Worm (Caenorhabditis elegans) whole organism, L4 larva: ENCODE data around the gene srsx-33.

Experiments used
- D1046.2 ChIP-seq: fragments of 200-800 bp; sonication (Bioruptor generic); IDR thresholded peaks from 2 replicates; pipeline ENCODE4 v1.3.6; 2022; ENCODE audit warnings: missing genetic modification characterization, missing compliant biosample characterization
- F26F4.8 ChIP-seq: fragments of 200-800 bp; sonication (Bioruptor generic); conservative IDR thresholded peaks from 2 replicates; pipeline ENCODE4 v1.3.6; 2022; ENCODE audit warnings: missing genetic modification characterization, missing compliant biosample characterization
- T20F7.1 ChIP-seq: fragments of 200-800 bp; sonication (Bioruptor generic); optimal IDR thresholded peaks from 2 replicates; lab custom pipeline; 2018; ENCODE audit warnings: mild to moderate bottlenecking, missing genetic modification characterization, missing compliant biosample characterization
- Y48G9A.11 ChIP-seq: fragments of 200-800 bp; sonication (Bioruptor generic); IDR thresholded peaks from 2 replicates; pipeline ENCODE4 v1.3.6; 2022; ENCODE audit warnings: missing genetic modification reagents, missing genetic modification characterization, missing compliant biosample characterization
- ZK337.2 ChIP-seq: fragments of 200-800 bp; sonication (Bioruptor generic); IDR thresholded peaks from 2 replicates; pipeline ENCODE4 v1.3.6; 2022; ENCODE audit warnings: missing genetic modification reagents, missing genetic modification characterization, missing compliant biosample characterization
- aha-1 ChIP-seq: fragments of 150-350 bp; peaks from one replicate; lab custom pipeline; 2014; ENCODE audit warnings: missing biosample characterization, missing genetic modification characterization
- ceh-28 ChIP-seq: fragments of 150-350 bp; optimal IDR thresholded peaks from 2 replicates; lab custom pipeline; 2014; ENCODE audit warnings: missing biosample characterization, missing genetic modification reagents, missing genetic modification characterization
- ceh-32 ChIP-seq: sonication (generic microtip); optimal IDR thresholded peaks from 2 replicates; lab custom pipeline; 2016; ENCODE audit warnings: mild to moderate bottlenecking, missing genetic modification characterization, missing compliant biosample characterization; ENCODE audit not compliant: poor library complexity
- daf-19 ChIP-seq: fragments of 200-800 bp; sonication (Bioruptor generic); conservative IDR thresholded peaks from 2 replicates; pipeline ENCODE4 v1.3.6; 2022; ENCODE audit warnings: missing genetic modification characterization, missing compliant biosample characterization
- dmd-8 ChIP-seq: fragments of 200-800 bp; sonication (Bioruptor generic); IDR thresholded peaks from 2 replicates; pipeline ENCODE4 v1.3.6; 2022; ENCODE audit warnings: missing genetic modification characterization, missing compliant biosample characterization
- duxl-1 ChIP-seq: sonication (generic microtip); optimal IDR thresholded peaks from 2 replicates; lab custom pipeline; 2016; ENCODE audit warnings: mild to moderate bottlenecking, missing genetic modification characterization, moderate library complexity, missing compliant biosample characterization; ENCODE audit not compliant: poor library complexity
- egl-43 ChIP-seq: fragments of 200-800 bp; sonication (Bioruptor generic); IDR thresholded peaks from 2 replicates; pipeline ENCODE4 v1.3.6; 2022; ENCODE audit warnings: missing genetic modification reagents, missing genetic modification characterization, missing compliant biosample characterization
- hlh-11 ChIP-seq: fragments of 200-800 bp; sonication (Bioruptor generic); optimal IDR thresholded peaks from 2 replicates; lab custom pipeline; 2018; ENCODE audit warnings: mild to moderate bottlenecking, missing genetic modification characterization, missing compliant biosample characterization
- hlh-30 ChIP-seq: sonication (generic microtip); optimal IDR thresholded peaks from 2 replicates; lab custom pipeline; 2017; ENCODE audit warnings: antibody characterized with exemption, mild to moderate bottlenecking, missing genetic modification characterization, missing compliant biosample characterization; ENCODE audit not compliant: insufficient read depth
- lim-7 ChIP-seq: fragments of 200-800 bp; sonication (Bioruptor generic); IDR thresholded peaks from 2 replicates; pipeline ENCODE4 v1.3.6; 2022; ENCODE audit warnings: missing genetic modification characterization, missing compliant biosample characterization
- lin-38 ChIP-seq: fragments of 200-800 bp; sonication (Bioruptor generic); IDR thresholded peaks from 2 replicates; pipeline ENCODE4 v1.3.6; 2022; ENCODE audit warnings: missing genetic modification reagents, missing genetic modification characterization, missing compliant biosample characterization
- lin-39 ChIP-seq: fragments of 150-350 bp; optimal IDR thresholded peaks from 2 replicates; lab custom pipeline; 2014; ENCODE audit warnings: missing biosample characterization, missing genetic modification reagents, missing genetic modification characterization
- lsy-2 ChIP-seq, 2 experiments: fragments of 150-350 bp in 1 of 2; sonication (generic microtip) in 1 of 2; optimal IDR thresholded peaks; 2 replicates each; lab custom pipeline; 2014 to 2017; ENCODE audit warnings: missing biosample characterization in 2 of 2, missing genetic modification characterization in 2 of 2
- mxl-3 ChIP-seq: fragments of 200-800 bp; sonication (Bioruptor generic); optimal IDR thresholded peaks from 2 replicates; lab custom pipeline; 2018; ENCODE audit warnings: mild to moderate bottlenecking, missing genetic modification characterization, missing compliant biosample characterization
- nhr-102 ChIP-seq: sonication (generic microtip); optimal IDR thresholded peaks from 2 replicates; lab custom pipeline; 2016; ENCODE audit warnings: mild to moderate bottlenecking, missing genetic modification characterization, moderate library complexity, missing compliant biosample characterization
- nhr-11 ChIP-seq: fragments of 150-350 bp; optimal IDR thresholded peaks from 2 replicates; lab custom pipeline; 2014; ENCODE audit warnings: missing biosample characterization, missing genetic modification characterization
- nhr-237 ChIP-seq: sonication (generic microtip); optimal IDR thresholded peaks from 2 replicates; lab custom pipeline; 2017; ENCODE audit warnings: missing biosample characterization, missing genetic modification characterization
- nhr-41 ChIP-seq: fragments of 200-800 bp; sonication (Bioruptor generic); IDR thresholded peaks from 2 replicates; pipeline ENCODE4 v1.3.6; 2022; ENCODE audit warnings: missing genetic modification reagents, missing genetic modification characterization, missing compliant biosample characterization
- nhr-6 ChIP-seq: fragments of 150-350 bp; optimal IDR thresholded peaks from 2 replicates; lab custom pipeline; 2014; ENCODE audit warnings: missing biosample characterization, missing genetic modification characterization
- rbr-2 ChIP-seq: sonication (generic microtip); optimal IDR thresholded peaks from 2 replicates; lab custom pipeline; 2016; ENCODE audit warnings: missing genotype, missing genetic modification characterization, missing compliant biosample characterization
- set-16 ChIP-seq: fragments of 200-800 bp; sonication (Bioruptor generic); IDR thresholded peaks from 2 replicates; pipeline ENCODE4 v1.3.6; 2022; ENCODE audit warnings: missing genetic modification reagents, missing genetic modification characterization, missing compliant biosample characterization
- spr-3 ChIP-seq: fragments of 200-800 bp; sonication (Bioruptor generic); optimal IDR thresholded peaks from 2 replicates; lab custom pipeline; 2018; ENCODE audit warnings: mild to moderate bottlenecking, missing genetic modification characterization, missing compliant biosample characterization
- unc-62 ChIP-seq, 3 experiments: fragments of 150-350 bp in 1 of 3; sonication (generic microtip); optimal IDR thresholded peaks in 2 of 3; peaks in 1 of 3; 1 replicate in 1 of 3; 2 replicates in 2 of 3; lab custom pipeline; 2014 to 2017; ENCODE audit warnings: missing biosample characterization in 3 of 3, missing genetic modification characterization in 3 of 3, missing genetic modification reagents in 3 of 3, missing genotype in 1 of 3
- zfp-2 ChIP-seq: sonication (generic microtip); optimal IDR thresholded peaks from 2 replicates; lab custom pipeline; 2016; ENCODE audit warnings: mild to moderate bottlenecking, missing genetic modification characterization, missing compliant biosample characterization

srsx-33 gene

ce11 chrV:11258896-11259295, 6.6 kb upstream of the srsx-33 start, which contains the start of gene lgc-36:
Gene lgc-36, minus strand, starts transcription at chrV:11258996.
- TF ChIP-seq lin-39 (tag; lab: Kevin White, UChicago) (no peak), ceh-32 (no peak), dmd-8 (GFP tag; lab: Robert Waterston, UW) (no peak), unc-62 (GFP tag; optimal IDR thresholded peaks at IDR 0.05 in 1 of 2; lab: Kevin White, UChicago) (peak in 1 of 2 experiments; percentile 7), unc-62 (tag; optimal IDR thresholded peaks at IDR 0.05; lab: Kevin White, UChicago) (no peak)

DNA sequence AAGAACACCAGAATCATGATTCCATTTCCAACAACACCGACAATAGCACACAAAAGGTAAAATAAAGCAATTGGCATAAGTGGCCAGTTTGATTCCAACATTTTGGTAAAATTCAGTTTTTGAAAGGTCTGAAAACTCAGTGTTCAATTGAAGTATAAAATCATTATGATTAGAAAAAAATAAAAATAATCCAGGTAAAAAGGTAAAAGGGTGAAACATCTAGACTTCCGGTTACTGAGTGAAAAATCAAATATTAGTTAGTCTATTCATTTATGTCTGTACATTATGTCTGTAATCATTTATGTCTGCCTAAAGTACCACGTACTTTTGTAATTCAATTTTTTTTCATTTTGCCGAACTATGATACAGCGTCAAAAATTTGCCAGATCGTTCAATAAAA, 2.7 kb upstream of the srsx-33 start, which contains the start of gene srsx-31:
TSS of gene srsx-31 (minus strand) at position 101 of the 400 bp plus-strand sequence.
- no peak for TF ChIP-seq lsy-2 (tag; optimal IDR thresholded peaks at IDR 0.05; lab: Kevin White, UChicago)
- TF ChIP-seq daf-19, result no peak
- TF ChIP-seq nhr-237 (tag; lab: Kevin White, UChicago), result no peak
- TF ChIP-seq lim-7, result no peak
- TF ChIP-seq D1046.2, result no peak

DNA sequence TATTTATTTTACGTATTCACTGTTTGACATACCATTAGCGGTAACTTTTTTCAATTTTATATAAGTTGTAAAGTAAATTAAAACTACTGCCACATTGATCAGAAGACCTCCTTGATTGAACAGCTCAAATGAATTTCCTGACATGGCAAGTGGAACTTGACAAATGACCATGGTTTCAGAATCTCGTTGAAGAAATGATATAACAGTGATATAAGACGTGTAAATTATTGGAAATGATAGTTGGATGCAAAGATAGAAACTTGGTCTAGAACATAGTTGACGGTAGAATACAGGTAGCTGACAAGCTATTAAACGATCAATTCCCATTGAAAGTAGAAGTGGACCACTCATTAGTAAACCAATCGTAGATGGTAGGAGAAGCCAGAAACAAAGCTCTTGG, 531 bp downstream of the srsx-33 start:
- no peak for TF ChIP-seq hlh-11
- TF ChIP-seq unc-62 (GFP tag; optimal IDR thresholded peaks at IDR 0.05 in 1 of 2; lab: Kevin White, UChicago), result peak in 1 of 2 experiments; percentile 95
- no peak for TF ChIP-seq unc-62 (tag; optimal IDR thresholded peaks at IDR 0.05; lab: Kevin White, UChicago)
- no peak for TF ChIP-seq set-16
- TF ChIP-seq, all 104 proteins: peak for 1

DNA sequence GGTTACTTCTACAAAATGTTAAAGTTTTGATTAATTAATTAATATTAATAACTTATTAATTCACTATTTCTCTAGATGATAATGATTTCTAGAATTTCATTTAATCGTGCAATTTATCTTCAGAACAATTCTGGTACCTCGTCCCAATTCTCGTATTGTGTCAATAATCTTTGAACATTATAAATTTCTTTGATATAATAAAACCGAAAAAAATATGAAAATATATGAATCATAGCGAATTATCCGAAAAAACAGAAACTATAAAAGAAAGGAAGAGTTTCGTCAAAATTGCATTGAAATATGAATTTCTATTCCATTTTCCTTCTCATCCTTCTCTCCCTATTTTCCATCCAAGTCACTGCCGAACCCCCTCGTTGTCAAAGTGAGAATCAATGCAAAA, 1.6 kb downstream of the srsx-33 start, which contains the start of gene T19B10.12:
TSS of gene T19B10.12 (plus strand) at position 301 of the 400 bp plus-strand sequence.
- TF ChIP-seq aha-1 (tag; lab: Kevin White, UChicago), result peak; percentile 27
- no peak for TF ChIP-seq duxl-1 (tag; lab: Kevin White, UChicago)

DNA sequence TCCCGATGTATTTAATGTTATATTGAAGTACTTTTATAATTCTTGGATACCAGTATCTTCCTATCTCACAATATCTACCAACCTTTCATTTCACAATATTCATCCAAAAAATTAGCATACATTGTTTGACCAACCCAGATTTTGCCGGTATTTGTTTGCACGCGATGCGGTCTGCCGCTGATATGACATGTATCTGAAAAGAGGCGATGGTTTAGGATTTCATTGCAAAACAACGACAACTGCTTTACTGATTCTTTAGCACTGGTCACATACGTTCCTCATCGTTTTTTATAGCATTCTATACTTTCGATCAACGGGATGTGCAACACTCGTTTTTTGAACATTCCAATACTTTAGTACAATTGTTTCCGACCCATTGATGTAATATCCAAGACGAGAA, 4.5 kb downstream of the srsx-33 start, which contains the start of gene mam-4:
TSS of gene mam-4 (plus strand) at position 301 of the 400 bp plus-strand sequence.
- TF ChIP-seq unc-62 (GFP tag; optimal IDR thresholded peaks at IDR 0.05 in 1 of 2; lab: Kevin White, UChicago) (peak in 1 of 2 experiments; percentile 53), unc-62 (tag; optimal IDR thresholded peaks at IDR 0.05; lab: Kevin White, UChicago) (no peak), ZK337.2 (GFP tag; lab: Robert Waterston, UW) (no peak)

DNA sequence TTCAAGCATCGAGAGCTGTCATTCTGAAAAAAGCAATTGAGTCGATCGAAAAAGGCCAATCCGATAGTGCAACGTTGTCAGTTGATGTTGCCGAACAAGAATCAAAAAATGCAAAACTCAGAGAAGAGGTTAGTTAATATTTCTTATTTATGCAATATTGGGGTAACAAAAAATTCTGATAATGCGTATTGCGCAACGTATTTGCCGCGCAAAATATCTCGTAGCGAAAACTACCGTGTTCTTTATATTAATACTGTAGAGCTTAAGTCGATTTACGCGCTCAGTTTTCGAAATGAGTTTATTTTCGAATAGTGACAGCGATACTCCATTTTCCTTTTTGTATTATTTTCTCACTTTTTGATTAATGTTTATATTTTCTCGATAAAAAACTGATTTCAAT, 7.3 kb downstream of the srsx-33 start:
- TF ChIP-seq unc-62 (GFP tag; optimal IDR thresholded peaks at IDR 0.05 in 1 of 2; lab: Kevin White, UChicago), result peak in 1 of 2 experiments; percentile 93
- no peak for TF ChIP-seq unc-62 (tag; optimal IDR thresholded peaks at IDR 0.05; lab: Kevin White, UChicago)
- TF ChIP-seq nhr-102, result no peak
- no peak for TF ChIP-seq ceh-28
- no peak for TF ChIP-seq rbr-2 (tag; lab: Kevin White, UChicago)

DNA sequence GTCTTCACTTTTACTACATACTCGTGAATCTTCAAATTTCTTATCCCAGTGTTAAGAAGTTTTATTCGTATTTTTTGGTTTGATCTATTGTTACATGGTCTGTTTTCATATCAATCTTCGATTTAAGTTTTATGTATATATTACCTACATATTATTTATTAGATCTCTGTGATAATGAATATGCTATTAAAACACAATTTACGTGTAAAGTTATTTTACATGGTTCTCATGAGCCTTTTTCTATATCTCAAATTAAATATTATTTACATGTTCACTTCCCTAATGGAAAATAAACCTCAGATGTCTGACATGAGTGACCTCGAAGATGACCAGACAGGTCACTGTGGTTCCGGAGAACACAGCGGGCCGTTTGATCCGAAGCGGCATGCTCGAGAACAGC, 7.8 kb downstream of the srsx-33 start, which contains the start of gene mxl-1:
TSS of gene mxl-1 (plus strand) at position 301 of the 400 bp plus-strand sequence.
- TF ChIP-seq Y48G9A.11 (GFP tag; lab: Robert Waterston, UW) (no peak), nhr-11 (tag; lab: Kevin White, UChicago) (no peak), lin-38 (GFP tag; lab: Robert Waterston, UW) (no peak), T20F7.1 (GFP tag; lab: Kevin White, UChicago) (no peak), F26F4.8 (GFP tag; lab: Robert Waterston, UW) (no peak), ZK337.2 (GFP tag; lab: Robert Waterston, UW) (no peak), mxl-3 (no peak), ceh-28 (no peak), zfp-2 (tag; lab: Kevin White, UChicago) (no peak), hlh-30 (tag; lab: Kevin White, UChicago) (no peak), nhr-41 (GFP tag; lab: Robert Waterston, UW) (no peak), egl-43 (GFP tag; lab: Robert Waterston, UW) (no peak), set-16 (no peak), nhr-6 (tag; lab: Kevin White, UChicago) (no peak), spr-3 (GFP tag; lab: Kevin White, UChicago) (no peak), unc-62 (GFP tag; optimal IDR thresholded peaks at IDR 0.05 in 1 of 2; lab: Kevin White, UChicago) (no peak), unc-62 (tag; optimal IDR thresholded peaks at IDR 0.05; lab: Kevin White, UChicago) (no peak)
- TF ChIP-seq, all 104 proteins: peak for 0
